Fruit fly (Drosophila melanogaster) whole organism, larva: ENCODE results near the gene Rbfox1.

Experiments
- noc ChIP-seq: fragments of 200-800 bp; sonication (Bioruptor generic); optimal IDR thresholded peaks from 3 replicates; lab custom pipeline; 2019; ENCODE audit warnings: missing biosample characterization, mild to moderate bottlenecking, missing genetic modification characterization, moderate library complexity

Gene Rbfox1

DNA sequence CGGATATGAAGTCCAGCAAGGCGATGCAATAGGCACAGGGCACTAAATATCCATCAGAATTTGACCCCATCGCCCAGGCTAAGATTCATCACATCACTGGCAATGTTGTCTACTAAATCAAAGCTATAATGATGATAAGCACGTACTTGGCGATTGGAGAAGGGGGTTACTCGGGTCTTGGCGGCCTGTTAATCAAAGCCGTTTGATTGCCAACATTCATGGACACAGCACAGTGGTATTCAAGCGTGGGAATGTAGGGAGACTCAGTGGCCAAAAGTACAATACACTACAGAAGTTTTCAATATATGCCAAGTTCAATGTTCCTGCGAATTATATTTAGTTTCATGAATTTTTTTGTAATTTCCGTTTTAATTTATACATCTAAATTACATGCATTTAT lies 147.2 kb downstream of the Rbfox1 start, which contains the start of gene CG14151:
Gene CG14151 (minus strand): TSS at position 101 of the 400 bp plus-strand sequence.
- no peak for TF ChIP-seq noc

DNA sequence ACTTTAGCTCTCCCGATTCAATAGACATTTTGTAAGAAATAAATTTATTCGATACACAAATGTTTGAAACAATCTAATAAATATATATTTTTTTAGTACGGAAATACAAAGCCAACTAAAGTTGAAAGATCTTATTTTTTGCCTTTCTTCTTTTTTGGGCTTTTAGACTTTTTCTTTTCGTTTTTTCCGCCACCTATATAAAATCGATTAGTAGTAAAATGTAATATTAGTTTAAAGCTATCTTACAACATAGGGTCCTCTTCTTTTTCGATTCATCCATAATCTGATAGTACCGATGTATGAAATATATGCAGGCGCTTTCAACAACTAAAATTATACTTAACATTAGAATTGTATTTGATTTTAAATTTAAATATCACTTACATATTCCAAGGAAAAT lies 148.8 kb downstream of the Rbfox1 start, which contains the start of gene CG42536:
Gene CG42536 (minus strand): TSS at position 101 of the 400 bp plus-strand sequence.
- TF ChIP-seq noc: no peak

DNA sequence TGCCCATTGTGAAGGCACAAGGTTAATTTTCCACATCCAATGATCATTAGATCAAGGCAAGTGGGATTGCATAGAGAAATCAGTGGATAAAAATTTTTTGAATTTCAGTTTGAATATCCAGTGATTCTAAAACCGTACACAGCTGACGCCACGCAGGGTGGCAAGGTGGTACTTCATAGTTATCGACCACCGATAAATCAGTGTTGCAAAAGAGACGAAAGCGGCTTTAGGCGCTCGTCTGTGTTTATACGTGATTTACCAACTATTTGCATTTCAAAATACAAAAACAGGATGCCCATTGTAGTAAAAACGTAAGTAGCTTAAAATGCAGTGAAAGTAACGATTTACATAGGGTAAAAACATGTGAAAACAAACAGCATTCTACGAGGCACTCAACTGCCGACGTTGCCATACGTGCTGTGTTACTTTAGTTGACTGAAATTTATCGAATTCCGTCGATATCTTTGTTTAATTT lies 149.7 kb downstream of the Rbfox1 start, which contains the start of the genes CG42535, CG34001 and hay:
Gene CG42535 (minus strand): TSS at position 51 of the 475 bp plus-strand sequence.
Gene CG34001 (plus strand): TSS at position 195 of the 475 bp plus-strand sequence.
Gene hay (plus strand): TSS at position 195 of the 475 bp plus-strand sequence.
- TF ChIP-seq noc: no peak

DNA sequence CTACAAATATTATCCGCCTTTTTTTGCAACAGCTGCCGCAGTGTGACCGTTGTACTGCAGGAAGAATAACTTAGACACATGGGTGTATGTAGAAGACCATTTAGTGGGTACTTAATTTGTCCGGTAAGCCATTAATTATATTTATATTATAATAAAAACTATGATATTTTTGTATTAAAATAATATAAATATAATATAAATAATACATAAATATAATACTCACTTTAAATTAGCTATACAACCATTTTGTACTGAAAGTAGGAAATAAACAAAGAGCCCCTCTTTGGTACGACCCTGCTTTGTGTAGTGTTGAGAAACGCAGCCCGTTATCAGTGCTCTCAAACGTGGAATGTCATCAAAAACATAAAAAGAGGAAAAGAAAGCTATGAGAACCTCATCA lies 156.6 kb downstream of the Rbfox1 start, which contains the start of gene Cnep1r2:
Gene Cnep1r2 (plus strand): TSS at position 328 of the 400 bp plus-strand sequence.
- TF ChIP-seq noc: peak; percentile 94

DNA sequence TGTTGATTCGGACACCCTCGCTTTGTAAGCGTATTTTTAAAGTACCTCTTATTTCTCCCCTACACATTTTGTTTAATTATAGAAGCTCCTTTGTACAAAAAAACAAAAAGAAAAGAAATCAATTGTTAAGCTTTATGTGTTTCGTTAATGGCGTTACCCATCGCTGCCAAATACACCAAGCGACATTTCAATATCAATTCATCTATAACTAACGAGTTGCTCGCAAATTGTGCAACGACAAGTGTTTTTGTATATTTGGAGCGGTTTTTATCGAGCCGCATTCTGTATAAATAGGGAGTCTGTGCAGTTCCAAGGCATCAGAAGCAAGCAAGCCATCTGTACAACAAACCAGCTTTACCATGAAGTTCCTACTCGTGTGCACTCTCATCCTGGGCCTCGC lies 158.2 kb downstream of the Rbfox1 start, which contains the start of gene CG18628:
Gene CG18628 (plus strand): TSS at position 301 of the 400 bp plus-strand sequence.
- TF ChIP-seq noc: no peak

DNA sequence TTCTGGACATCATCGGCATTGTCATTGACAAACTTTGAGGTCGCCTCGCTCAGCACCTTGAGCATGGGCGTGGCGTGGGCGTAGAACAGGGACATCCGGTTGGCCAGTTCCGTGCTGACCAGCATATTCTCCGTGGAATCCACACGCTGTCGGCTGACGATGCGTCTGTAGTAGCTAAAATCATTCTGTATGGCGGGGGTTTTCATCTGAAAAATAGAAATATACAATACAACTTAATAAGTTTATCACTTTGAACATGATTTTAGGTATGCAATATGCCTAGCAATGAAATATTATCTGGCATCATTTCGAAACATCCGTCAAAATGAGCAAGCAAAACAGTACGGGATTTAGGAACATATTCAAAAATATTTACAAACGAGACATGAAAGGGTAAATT lies 160.4 kb downstream of the Rbfox1 start, which contains the start of gene CG14154:
Gene CG14154 (plus strand): TSS at position 301 of the 400 bp plus-strand sequence.
- TF ChIP-seq noc: no peak

DNA sequence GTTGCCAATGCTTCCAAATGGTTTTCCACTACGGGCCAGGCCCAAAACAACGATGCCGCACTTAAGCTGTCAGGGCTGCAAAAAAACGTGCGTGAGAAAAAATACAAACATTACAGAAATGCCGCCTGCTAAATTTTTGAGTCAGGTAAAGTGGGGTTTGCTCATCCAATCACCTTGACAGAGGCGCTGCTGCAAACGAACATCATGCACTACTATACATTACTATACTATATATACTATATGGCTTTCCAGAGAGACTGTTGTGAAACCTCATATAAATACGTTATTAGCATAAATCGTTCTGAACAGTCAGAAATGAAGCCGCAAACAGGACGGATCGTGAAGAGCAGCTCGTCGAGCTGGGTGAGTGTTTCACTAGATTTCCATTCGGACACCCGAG lies 162.0 kb downstream of the Rbfox1 start, which contains the start of gene CG14153:
Gene CG14153 (plus strand): TSS at position 301 of the 400 bp plus-strand sequence.
- TF ChIP-seq noc: no peak
